Fruit fly (Drosophila melanogaster): ENCODE results near the gene CG3330.

dm6 chr3R:27281022-27281810 is 49.5 kb downstream of the CG3330 start:
- TF ChIP-seq Dfd (GFP tag; optimal IDR thresholded peaks at IDR 0.05) (no peak), N (GFP tag; optimal IDR thresholded peaks at IDR 0.05) (peak; percentile 47), CrebA (GFP tag; optimal IDR thresholded peaks at IDR 0.05; ENCODE audit: borderline replicate concordance) (no peak), br (GFP tag; optimal IDR thresholded peaks at IDR 0.05) (peak; percentile 97), GATAd (GFP tag; optimal IDR thresholded peaks at IDR 0.05) (no peak), h (GFP tag; optimal IDR thresholded peaks at IDR 0.05) (peak; percentile 97), OdsH (GFP tag; optimal IDR thresholded peaks at IDR 0.05) (peak; percentile 97), fru (GFP tag; optimal IDR thresholded peaks at IDR 0.05) (peak; percentile 97), Hr83 (GFP tag; optimal IDR thresholded peaks at IDR 0.05; ENCODE audit: poor library complexity, severe bottlenecking) (peak; percentile 36), usp (GFP tag; optimal IDR thresholded peaks at IDR 0.05) (no peak), psq (GFP tag; optimal IDR thresholded peaks at IDR 0.05) (peak; percentile 92), brk (GFP tag; optimal IDR thresholded peaks at IDR 0.05) (no peak), Myc (optimal IDR thresholded peaks at IDR 0.05) (no peak), Abd-B (GFP tag; optimal IDR thresholded peaks at IDR 0.05) (peak; percentile 14)

All from whole organism, wandering third instar larva.